Fruit fly (Drosophila melanogaster): Measurements from ENCODE around the gene dx.

dm6 chrX:6571234-6571915 lies 37.6 kb downstream of the dx start:
- TF ChIP-seq h (optimal IDR thresholded peaks at IDR 0.05) (no peak), Myc (optimal IDR thresholded peaks at IDR 0.05) (no peak), ttk (optimal IDR thresholded peaks at IDR 0.05) (no peak), psq (optimal IDR thresholded peaks at IDR 0.05) (no peak), insv (optimal IDR thresholded peaks at IDR 0.05) (no peak)

Measured in Kc167 (cell line).